Fruit fly (Drosophila melanogaster): ENCODE measurements around the gene mRpL44.

DNA sequence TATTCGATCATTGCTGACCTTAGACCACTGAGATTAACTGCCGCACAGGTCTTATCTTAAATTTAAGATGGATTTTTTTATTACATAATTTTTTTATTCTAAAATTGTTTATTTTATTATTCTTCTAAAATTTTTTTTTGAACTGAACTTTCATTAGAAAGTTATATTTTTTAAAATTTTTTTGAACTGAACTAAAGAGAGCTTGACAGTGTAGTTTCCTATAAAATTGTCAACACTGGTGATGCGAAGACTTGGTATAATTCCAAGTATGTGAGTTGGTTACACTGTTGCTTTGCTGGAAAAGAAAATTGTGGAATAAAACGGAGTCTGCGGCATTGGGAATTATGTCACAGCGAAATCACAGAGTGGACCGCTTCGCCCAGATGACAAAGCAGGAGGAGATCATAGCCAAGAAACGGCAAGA is 14.9 kb upstream of the mRpL44 start, which contains the start of gene CG31550:
- no peak for TF ChIP-seq insv (optimal IDR thresholded peaks at IDR 0.05)
- TF ChIP-seq Myc (optimal IDR thresholded peaks at IDR 0.05), result no peak
- no peak for TF ChIP-seq psq (optimal IDR thresholded peaks at IDR 0.05)
- no peak for TF ChIP-seq h (optimal IDR thresholded peaks at IDR 0.05)
- TF ChIP-seq Sin3A (optimal IDR thresholded peaks at IDR 0.05), result no peak
- no peak for TF ChIP-seq ttk (optimal IDR thresholded peaks at IDR 0.05)

All from Kc167 (cell line).